Worm (Caenorhabditis elegans) whole organism, early embryonic: ENCODE data around the gene T20F7.3.
A peak's percentile ranks its signal among the peaks of the same experiment; 100 is the strongest.

Source experiments
- B0310.2 ChIP-seq: sonication (generic microtip); optimal IDR thresholded peaks from 2 replicates; lab custom pipeline; 2016; ENCODE audit warnings: mild to moderate bottlenecking, missing genetic modification characterization, missing compliant biosample characterization
- F13C5.2 ChIP-seq: sonication (generic microtip); optimal IDR thresholded peaks from 2 replicates; lab custom pipeline; 2017; ENCODE audit warnings: mild to moderate bottlenecking, missing genetic modification characterization, inconsistent platforms, missing compliant biosample characterization
- aly-1 ChIP-seq: sonication (generic microtip); optimal IDR thresholded peaks from 2 replicates; lab custom pipeline; 2016; ENCODE audit warnings: missing genetic modification characterization, missing compliant biosample characterization
- ama-1 ChIP-seq: fragments of 150-350 bp; optimal IDR thresholded peaks from 2 replicates; lab custom pipeline; 2014
- ceh-13 ChIP-seq: fragments of 200-800 bp; sonication (Bioruptor generic); optimal IDR thresholded peaks from 2 replicates; lab custom pipeline; 2018; ENCODE audit warnings: mild to moderate bottlenecking, missing genetic modification characterization, missing compliant biosample characterization
- ceh-36 ChIP-seq: sonication (generic microtip); optimal IDR thresholded peaks from 2 replicates; lab custom pipeline; 2016; ENCODE audit warnings: missing genetic modification characterization, inconsistent platforms, missing compliant biosample characterization
- ets-7 ChIP-seq: sonication (generic microtip); optimal IDR thresholded peaks from 2 replicates; lab custom pipeline; 2016; ENCODE audit warnings: missing genotype, missing genetic modification characterization, missing compliant biosample characterization
- flt-1 ChIP-seq: fragments of 200-800 bp; sonication (Bioruptor generic); IDR thresholded peaks from 2 replicates; pipeline ENCODE4 v1.3.6; 2022; ENCODE audit warnings: missing genetic modification characterization, missing compliant biosample characterization
- hmbx-1 ChIP-seq: sonication (generic microtip); optimal IDR thresholded peaks from 2 replicates; lab custom pipeline; 2016; ENCODE audit warnings: mild to moderate bottlenecking, missing genetic modification characterization, missing compliant biosample characterization
- hmg-4 ChIP-seq: fragments of 200-800 bp; sonication (Bioruptor generic); optimal IDR thresholded peaks from 2 replicates; lab custom pipeline; 2018; ENCODE audit warnings: mild to moderate bottlenecking, missing genetic modification characterization, missing compliant biosample characterization
- hnd-1 ChIP-seq: sonication (generic microtip); optimal IDR thresholded peaks from 2 replicates; lab custom pipeline; 2016; ENCODE audit warnings: missing genetic modification characterization, missing compliant biosample characterization
- pes-1 ChIP-seq: fragments of 200-800 bp; sonication (Bioruptor generic); IDR thresholded peaks from 2 replicates; pipeline ENCODE4 v1.3.6; 2022; ENCODE audit warnings: missing genetic modification reagents, missing genetic modification characterization, missing compliant biosample characterization
- scrt-1 ChIP-seq: fragments of 200-800 bp; sonication (Bioruptor generic); IDR thresholded peaks from 2 replicates; pipeline ENCODE4 v1.3.6; 2022; ENCODE audit warnings: missing genetic modification characterization, missing compliant biosample characterization
- sea-1 ChIP-seq: fragments of 200-800 bp; sonication (Bioruptor generic); conservative IDR thresholded peaks from 2 replicates; pipeline ENCODE4 v1.3.6; 2022; ENCODE audit warnings: missing genetic modification characterization, missing compliant biosample characterization
- tbx-11 ChIP-seq: fragments of 200-800 bp; sonication (Bioruptor generic); IDR thresholded peaks from 2 replicates; pipeline ENCODE4 v1.3.6; 2022; ENCODE audit warnings: missing genetic modification characterization, missing compliant biosample characterization
- tbx-37 ChIP-seq: fragments of 200-800 bp; sonication (Bioruptor generic); conservative IDR thresholded peaks from 2 replicates; pipeline ENCODE4 v1.3.6; 2022; ENCODE audit warnings: missing genetic modification reagents, missing genetic modification characterization, missing compliant biosample characterization
- tra-4 ChIP-seq: sonication (generic microtip); optimal IDR thresholded peaks from 2 replicates; lab custom pipeline; 2017; ENCODE audit warnings: missing genetic modification characterization, missing compliant biosample characterization

The T20F7.3 gene

ce11 chrX:16859956-16860446, at the start of gene T20F7.3:
Gene T20F7.3, plus strand, starts transcription at chrX:16860396.
- TF ChIP-seq ets-7 (tag; lab: Kevin White, UChicago) (no peak), hnd-1 (tag; lab: Kevin White, UChicago) (no peak)

ce11 chrX:16811974-16812373, 48.2 kb upstream of the T20F7.3 start:
- TF ChIP-seq B0310.2 (tag; lab: Kevin White, UChicago) (no peak), aly-1 (no peak), scrt-1 (GFP tag; lab: Robert Waterston, UW) (no peak), pes-1 (GFP tag; lab: Robert Waterston, UW) (no peak), ama-1 (lab: Kevin White, UChicago) (no peak), hmbx-1 (tag; lab: Kevin White, UChicago) (no peak), ceh-36 (no peak), hmg-4 (GFP tag; lab: Kevin White, UChicago) (no peak), F13C5.2 (tag; lab: Kevin White, UChicago) (no peak), tbx-11 (no peak), tra-4 (no peak), ets-7 (tag; lab: Kevin White, UChicago) (no peak)

ce11 chrX:16813148-16813547, 47.0 kb upstream of the T20F7.3 start:
- TF ChIP-seq flt-1 (GFP tag; lab: Robert Waterston, UW) (no peak), ceh-13 (GFP tag; lab: Kevin White, UChicago) (no peak), aly-1 (no peak), B0310.2 (tag; lab: Kevin White, UChicago) (no peak), sea-1 (GFP tag; lab: Robert Waterston, UW) (no peak)

ce11 chrX:16813606-16814330, 46.4 kb upstream of the T20F7.3 start, which contains the start of gene cas-1:
Gene cas-1, minus strand, starts transcription at chrX:16813656.
- TF ChIP-seq tbx-37 (GFP tag; lab: Robert Waterston, UW) = 0 out of 2 replicates have a peak, but pooled peaks have one; percentile 9
- peak; percentile 88 for TF ChIP-seq ets-7 (tag; lab: Kevin White, UChicago)
- TF ChIP-seq scrt-1 (GFP tag; lab: Robert Waterston, UW) = no peak

- no peak for TF ChIP-seq ceh-13 (GFP tag; lab: Kevin White, UChicago)
- TF ChIP-seq aly-1 = no peak
- no peak for TF ChIP-seq sea-1 (GFP tag; lab: Robert Waterston, UW)
- TF ChIP-seq tra-4 = no peak
- TF ChIP-seq pes-1 (GFP tag; lab: Robert Waterston, UW) = no peak
- TF ChIP-seq hmg-4 (GFP tag; lab: Kevin White, UChicago) = no peak
- no peak for TF ChIP-seq hmbx-1 (tag; lab: Kevin White, UChicago)
- no peak for TF ChIP-seq ets-7 (tag; lab: Kevin White, UChicago)
- TF ChIP-seq ama-1 (lab: Kevin White, UChicago) = no peak
- no peak for TF ChIP-seq F13C5.2 (tag; lab: Kevin White, UChicago)
- TF ChIP-seq scrt-1 (GFP tag; lab: Robert Waterston, UW) = no peak
- TF ChIP-seq ceh-36 = no peak
- TF ChIP-seq B0310.2 (tag; lab: Kevin White, UChicago) = no peak
- no peak for TF ChIP-seq tbx-37 (GFP tag; lab: Robert Waterston, UW)
- no peak for TF ChIP-seq hnd-1 (tag; lab: Kevin White, UChicago)
- TF ChIP-seq flt-1 (GFP tag; lab: Robert Waterston, UW) = no peak
- TF ChIP-seq tbx-11 = no peak
Measured at ce11 chrX:16814913-16815312, 45.3 kb upstream of the T20F7.3 start.

ce11 chrX:16815508-16815907, 44.7 kb upstream of the T20F7.3 start:
- TF ChIP-seq hmg-4 (GFP tag; lab: Kevin White, UChicago) (peak; percentile 44), aly-1 (no peak), ama-1 (lab: Kevin White, UChicago) (no peak), tbx-11 (no peak), hnd-1 (tag; lab: Kevin White, UChicago) (no peak), tbx-37 (GFP tag; lab: Robert Waterston, UW) (no peak), flt-1 (GFP tag; lab: Robert Waterston, UW) (no peak), ceh-36 (no peak), tra-4 (no peak)

ce11 chrX:16816854-16817253, 43.3 kb upstream of the T20F7.3 start:
- no peak for TF ChIP-seq ama-1 (lab: Kevin White, UChicago)
- TF ChIP-seq tra-4 = no peak
- TF ChIP-seq flt-1 (GFP tag; lab: Robert Waterston, UW) = no peak
- TF ChIP-seq sea-1 (GFP tag; lab: Robert Waterston, UW) = no peak
- no peak for TF ChIP-seq aly-1
- TF ChIP-seq ets-7 (tag; lab: Kevin White, UChicago) = no peak
- TF ChIP-seq F13C5.2 (tag; lab: Kevin White, UChicago) = no peak
- TF ChIP-seq ceh-36 = no peak
- no peak for TF ChIP-seq tbx-37 (GFP tag; lab: Robert Waterston, UW)
- TF ChIP-seq pes-1 (GFP tag; lab: Robert Waterston, UW) = no peak
- no peak for TF ChIP-seq ceh-13 (GFP tag; lab: Kevin White, UChicago)
- no peak for TF ChIP-seq hmbx-1 (tag; lab: Kevin White, UChicago)
- TF ChIP-seq hnd-1 (tag; lab: Kevin White, UChicago) = no peak
- TF ChIP-seq tbx-11 = no peak
- TF ChIP-seq scrt-1 (GFP tag; lab: Robert Waterston, UW) = no peak
- no peak for TF ChIP-seq hmg-4 (GFP tag; lab: Kevin White, UChicago)
- no peak for TF ChIP-seq B0310.2 (tag; lab: Kevin White, UChicago)

ce11 chrX:16818271-16818670, 41.9 kb upstream of the T20F7.3 start:
- no peak for TF ChIP-seq ceh-13 (GFP tag; lab: Kevin White, UChicago)
- TF ChIP-seq pes-1 (GFP tag; lab: Robert Waterston, UW) = no peak
- no peak for TF ChIP-seq hmbx-1 (tag; lab: Kevin White, UChicago)
- TF ChIP-seq flt-1 (GFP tag; lab: Robert Waterston, UW) = no peak
- no peak for TF ChIP-seq sea-1 (GFP tag; lab: Robert Waterston, UW)
- TF ChIP-seq F13C5.2 (tag; lab: Kevin White, UChicago) = no peak
- TF ChIP-seq scrt-1 (GFP tag; lab: Robert Waterston, UW) = no peak
- TF ChIP-seq hmg-4 (GFP tag; lab: Kevin White, UChicago) = no peak
- no peak for TF ChIP-seq ama-1 (lab: Kevin White, UChicago)
- TF ChIP-seq hnd-1 (tag; lab: Kevin White, UChicago) = no peak
- no peak for TF ChIP-seq aly-1
- no peak for TF ChIP-seq tra-4
- no peak for TF ChIP-seq tbx-11
- TF ChIP-seq tbx-37 (GFP tag; lab: Robert Waterston, UW) = no peak
- TF ChIP-seq ceh-36 = no peak
- TF ChIP-seq B0310.2 (tag; lab: Kevin White, UChicago) = no peak
- no peak for TF ChIP-seq ets-7 (tag; lab: Kevin White, UChicago)
